Fruit fly (Drosophila melanogaster) whole organism, embryonic: ENCODE results near the gene MESK4.

ENCODE experiments used
- CG18599 ChIP-seq: fragments of 200-800 bp; sonication (Bioruptor generic); optimal IDR thresholded peaks from 3 replicates; lab custom pipeline; 2017; ENCODE audit warnings: missing biosample characterization, missing genetic modification characterization, mild to moderate bottlenecking, moderate library complexity, missing genetic modification reagents
- Hr78 ChIP-seq, 2 experiments: fragments of 200-800 bp in 1 of 2; fragments of >200 bp in 1 of 2; sonication (Bioruptor generic) in 1 of 2; optimal IDR thresholded peaks; 2 replicates each; lab custom pipeline; 2017 to 2019; ENCODE audit warnings: missing biosample characterization in 2 of 2, missing genetic modification characterization in 2 of 2, mild to moderate bottlenecking in 1 of 2, moderate library complexity in 1 of 2
- NfI ChIP-seq: fragments of 200-800 bp; sonication (Bioruptor generic); optimal IDR thresholded peaks from 3 replicates; lab custom pipeline; 2018; ENCODE audit warnings: missing biosample characterization, mild to moderate bottlenecking, missing genetic modification characterization, moderate library complexity

DNA sequence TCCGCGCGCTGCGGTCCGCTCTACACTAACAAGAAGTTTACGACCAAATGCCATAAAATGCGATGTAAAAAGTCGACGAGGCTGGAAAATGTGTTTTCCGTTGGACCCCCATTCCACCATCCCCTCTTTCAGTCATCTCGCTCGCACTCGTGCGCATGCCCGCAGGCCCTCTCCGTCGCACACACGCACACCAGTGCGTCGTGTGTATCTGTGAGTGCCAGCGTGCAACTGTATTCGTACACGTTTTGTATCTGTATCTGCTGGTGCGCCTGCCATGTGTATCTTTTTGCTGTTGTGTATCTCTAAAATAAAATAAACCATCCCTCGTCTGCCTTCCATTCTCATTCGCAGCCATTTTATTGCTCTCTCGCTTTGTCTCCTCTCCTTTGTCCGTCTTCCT, 28.4 kb upstream of the MESK4 start:
- TF ChIP-seq Hr78 (GFP tag; optimal IDR thresholded peaks at IDR 0.05; lab: Kevin White, UChicago) (no peak), CG18599 (GFP tag; lab: Kevin White, UChicago) (no peak), NfI (GFP tag; lab: Kevin White, UChicago) (no peak)
